Fruit fly (Drosophila melanogaster) whole organism, wandering third instar larva: ENCODE data around the gene Mur2B.

Source experiments
- Abd-B ChIP-seq: fragments of >200 bp; optimal IDR thresholded peaks from 2 replicates; lab custom pipeline; 2017; ENCODE audit warnings: missing biosample characterization, missing genetic modification characterization
- CG32264 ChIP-seq: fragments of 200-800 bp; sonication (Bioruptor generic); optimal IDR thresholded peaks from 2 replicates; lab custom pipeline; 2016; ENCODE audit warnings: missing biosample characterization, missing genetic modification characterization
- CG9705 ChIP-seq: fragments of 200-800 bp; sonication (Bioruptor generic); optimal IDR thresholded peaks from 2 replicates; lab custom pipeline; 2018; ENCODE audit warnings: missing biosample characterization, mild to moderate bottlenecking, missing genetic modification characterization
- CrebA ChIP-seq: fragments of 200-800 bp; sonication (Bioruptor generic); optimal IDR thresholded peaks from 2 replicates; lab custom pipeline; 2016; ENCODE audit warnings: missing biosample characterization, mild to moderate bottlenecking, missing genetic modification characterization, borderline replicate concordance
- Dfd ChIP-seq: fragments of >200 bp; optimal IDR thresholded peaks from 2 replicates; lab custom pipeline; 2017; ENCODE audit warnings: missing biosample characterization, missing genetic modification characterization
- Dif ChIP-seq: fragments of 200-275, 200-300 bp; sonication (Bioruptor generic); optimal IDR thresholded peaks from 2 replicates; lab custom pipeline; 2018; ENCODE audit warnings: missing biosample characterization, missing genetic modification characterization; ENCODE audit not compliant: partially characterized antibody
- GATAd ChIP-seq: sonication (Bioruptor generic); optimal IDR thresholded peaks from 2 replicates; lab custom pipeline; 2016; ENCODE audit warnings: missing biosample characterization, missing genetic modification characterization
- HLH106 ChIP-seq: fragments of 200-800 bp; optimal IDR thresholded peaks from 3 replicates; lab custom pipeline; 2019; ENCODE audit warnings: missing biosample characterization, mild to moderate bottlenecking, missing genetic modification characterization, moderate library complexity
- Hnf4 ChIP-seq: fragments of 200-800 bp; sonication (Bioruptor generic); optimal IDR thresholded peaks from 2 replicates; lab custom pipeline; 2016; ENCODE audit warnings: missing biosample characterization, mild to moderate bottlenecking, missing genetic modification characterization
- Hr78 ChIP-seq: fragments of >200 bp; optimal IDR thresholded peaks from 2 replicates; lab custom pipeline; 2017; ENCODE audit warnings: missing biosample characterization, missing genetic modification characterization
- Hr83 ChIP-seq: fragments of 200-300 bp; sonication (Bioruptor generic); optimal IDR thresholded peaks from 2 replicates; lab custom pipeline; 2016; ENCODE audit warnings: missing biosample characterization, mild to moderate bottlenecking, missing genetic modification characterization, moderate library complexity; ENCODE audit not compliant: poor library complexity, severe bottlenecking
- Jra ChIP-seq: sonication (Bioruptor generic); optimal IDR thresholded peaks from 2 replicates; lab custom pipeline; 2016; ENCODE audit warnings: missing biosample characterization, missing genetic modification characterization
- Mio ChIP-seq: sonication (Bioruptor generic); optimal IDR thresholded peaks from 2 replicates; lab custom pipeline; 2016; ENCODE audit warnings: missing biosample characterization, missing genetic modification characterization
- Myc ChIP-seq: fragments of >200 bp; optimal IDR thresholded peaks from 2 replicates; lab custom pipeline; 2017
- N ChIP-seq: fragments of >200 bp; optimal IDR thresholded peaks from 2 replicates; lab custom pipeline; 2018; ENCODE audit warnings: missing biosample characterization, missing external identifiers, missing genetic modification characterization
- OdsH ChIP-seq: fragments of 200-800 bp; sonication (Bioruptor generic); optimal IDR thresholded peaks from 2 replicates; lab custom pipeline; 2016; ENCODE audit warnings: missing biosample characterization, mild to moderate bottlenecking, missing genetic modification characterization
- Rel ChIP-seq, 2 experiments: fragments of 200-800 bp; sonication (Bioruptor generic) in 1 of 2; optimal IDR thresholded peaks; 2 replicates in 1 of 2; 3 replicates in 1 of 2; lab custom pipeline; 2016 to 2019; ENCODE audit warnings: mild to moderate bottlenecking in 2 of 2, missing biosample characterization in 2 of 2, missing genetic modification characterization in 2 of 2, moderate library complexity in 1 of 2
- Sp1 ChIP-seq: fragments of 200-800 bp; sonication (Bioruptor generic); optimal IDR thresholded peaks from 3 replicates; lab custom pipeline; 2019; ENCODE audit warnings: missing biosample characterization, mild to moderate bottlenecking, missing genetic modification characterization, moderate library complexity
- Vsx2 ChIP-seq: fragments of 200-300, 225-300 bp; sonication (Bioruptor generic); optimal IDR thresholded peaks from 2 replicates; lab custom pipeline; 2018; ENCODE audit warnings: missing biosample characterization, missing genetic modification characterization; ENCODE audit not compliant: partially characterized antibody
- br ChIP-seq: fragments of 200-800 bp; sonication (Bioruptor generic); optimal IDR thresholded peaks from 2 replicates; lab custom pipeline; 2016; ENCODE audit warnings: missing biosample characterization, missing genetic modification characterization
- dl ChIP-seq, 2 experiments: fragments of 175-275, 200-275 bp in 1 of 2; fragments of 200-275 bp in 1 of 2; sonication (Bioruptor generic); optimal IDR thresholded peaks; lab custom pipeline; 2018; ENCODE audit warnings: mild to moderate bottlenecking in 2 of 2, missing biosample characterization in 2 of 2, missing genetic modification characterization in 2 of 2, moderate library complexity in 2 of 2; ENCODE audit not compliant: partially characterized antibody in 2 of 2, insufficient read depth in 1 of 2
- dmrt93B ChIP-seq: fragments of 200-800 bp; sonication (Bioruptor generic); optimal IDR thresholded peaks from 2 replicates; lab custom pipeline; 2018; ENCODE audit warnings: missing biosample characterization, mild to moderate bottlenecking, missing genetic modification characterization
- dsf ChIP-seq: sonication (Bioruptor generic); optimal IDR thresholded peaks from 2 replicates; lab custom pipeline; 2016; ENCODE audit warnings: missing biosample characterization, missing genetic modification characterization, borderline replicate concordance
- ey ChIP-seq: fragments of 200-800 bp; sonication (Bioruptor generic); optimal IDR thresholded peaks from 2 replicates; lab custom pipeline; 2016; ENCODE audit warnings: missing biosample characterization, missing genetic modification characterization
- foxo ChIP-seq, 2 experiments: fragments of 200-800 bp; sonication (Bioruptor generic); optimal IDR thresholded peaks; 2 replicates in 1 of 2; 3 replicates in 1 of 2; lab custom pipeline; 2016 to 2017; ENCODE audit warnings: missing biosample characterization in 2 of 2, missing genetic modification characterization in 2 of 2
- fru ChIP-seq: fragments of 200-800 bp; sonication (Bioruptor generic); optimal IDR thresholded peaks from 3 replicates; lab custom pipeline; 2016; ENCODE audit warnings: missing biosample characterization, mild to moderate bottlenecking, missing genetic modification characterization
- h ChIP-seq: fragments of 200-800 bp; sonication (Bioruptor generic); optimal IDR thresholded peaks from 3 replicates; lab custom pipeline; 2016; ENCODE audit warnings: missing biosample characterization, mild to moderate bottlenecking, missing genetic modification characterization
- lola ChIP-seq: fragments of >200 bp; optimal IDR thresholded peaks from 2 replicates; lab custom pipeline; 2017; ENCODE audit warnings: missing biosample characterization, missing genetic modification characterization
- pan ChIP-seq: fragments of >200 bp; optimal IDR thresholded peaks from 2 replicates; lab custom pipeline; 2017
- psq ChIP-seq: fragments of 200-800 bp; sonication (Bioruptor generic); optimal IDR thresholded peaks from 3 replicates; lab custom pipeline; 2017; ENCODE audit warnings: missing biosample characterization, mild to moderate bottlenecking, missing genetic modification characterization, moderate library complexity
- rgr ChIP-seq: fragments of 200-800 bp; sonication (Bioruptor generic); optimal IDR thresholded peaks from 3 replicates; lab custom pipeline; 2016; ENCODE audit warnings: missing biosample characterization, mild to moderate bottlenecking, missing genetic modification characterization
- sv ChIP-seq: fragments of 200-800 bp; sonication (Bioruptor generic); optimal IDR thresholded peaks from 3 replicates; lab custom pipeline; 2016; ENCODE audit warnings: missing biosample characterization, missing genetic modification characterization
- tai ChIP-seq: sonication (Bioruptor generic); optimal IDR thresholded peaks from 2 replicates; lab custom pipeline; 2016; ENCODE audit warnings: missing biosample characterization, missing genetic modification characterization
- usp ChIP-seq: fragments of >200 bp; optimal IDR thresholded peaks from 2 replicates; lab custom pipeline; 2017; ENCODE audit warnings: missing biosample characterization, missing genetic modification characterization
- woc ChIP-seq: sonication (Bioruptor generic); optimal IDR thresholded peaks from 2 replicates; lab custom pipeline; 2016; ENCODE audit warnings: missing biosample characterization, mild to moderate bottlenecking, missing genetic modification characterization

Mur2B gene

dm6 chrX:1512753-1513226, 155.8 kb downstream of the Mur2B start, which contains the start of gene CG14795:
TSS of gene CG14795 (minus strand) at chrX:1512803.
- TF ChIP-seq dmrt93B (GFP tag; lab: Kevin White, UChicago) (no peak), fru (GFP tag; lab: Kevin White, UChicago) (no peak), rgr (GFP tag; lab: Kevin White, UChicago) (peak; percentile 0), foxo (GFP tag; optimal IDR thresholded peaks at IDR 0.05; lab: Kevin White, UChicago) (no peak), N (no peak), tai (GFP tag; lab: Kevin White, UChicago) (no peak), lola (GFP tag; lab: Kevin White, UChicago) (no peak), sv (no peak), Myc (lab: Kevin White, UChicago) (peak; percentile 63), psq (GFP tag; lab: Kevin White, UChicago) (no peak), br (GFP tag; lab: Kevin White, UChicago) (no peak), Abd-B (no peak), CrebA (GFP tag; lab: Kevin White, UChicago) (no peak), Hr78 (GFP tag; lab: Kevin White, UChicago) (no peak), Rel (GFP tag; optimal IDR thresholded peaks at IDR 0.05; lab: Kevin White, UChicago) (no peak), Rel (tag; optimal IDR thresholded peaks at IDR 0.05; lab: Kevin White, UChicago) (peak; percentile 12), Mio (GFP tag; lab: Kevin White, UChicago) (no peak), Dfd (GFP tag; lab: Kevin White, UChicago) (no peak), Vsx2 (GFP tag; lab: Kevin White, UChicago) (peak; percentile 98), dsf (GFP tag; lab: Kevin White, UChicago) (no peak), ey (GFP tag; lab: Kevin White, UChicago) (no peak), HLH106 (peak; percentile 22), Dif (GFP tag; lab: Kevin White, UChicago) (peak; percentile 93), OdsH (GFP tag; lab: Kevin White, UChicago) (no peak), woc (GFP tag; lab: Kevin White, UChicago) (no peak), Sp1 (GFP tag; lab: Kevin White, UChicago) (peak; percentile 4), CG9705 (GFP tag; lab: Kevin White, UChicago) (no peak), dl (GFP tag; optimal IDR thresholded peaks at IDR 0.05; lab: Kevin White, UChicago; ENCODE audit: insufficient read depth in 1 of 2, partially characterized antibody in 2 of 2) (peak; percentile 32 to 76), Hnf4 (GFP tag; lab: Kevin White, UChicago) (no peak), h (GFP tag; lab: Kevin White, UChicago) (peak; percentile 21), GATAd (GFP tag; lab: Kevin White, UChicago) (no peak), Jra (GFP tag; lab: Kevin White, UChicago) (no peak), pan (lab: Kevin White, UChicago) (no peak), CG32264 (GFP tag; lab: Kevin White, UChicago) (no peak), usp (GFP tag; lab: Kevin White, UChicago) (no peak)

dm6 chrX:1508241-1508823, 160.3 kb downstream of the Mur2B start:
- TF ChIP-seq Hnf4 (GFP tag; lab: Kevin White, UChicago) (no peak), pan (lab: Kevin White, UChicago) (no peak), Sp1 (GFP tag; lab: Kevin White, UChicago) (no peak), ey (GFP tag; lab: Kevin White, UChicago) (no peak), usp (GFP tag; lab: Kevin White, UChicago) (no peak), Hr83 (GFP tag; lab: Kevin White, UChicago) (no peak), CG9705 (GFP tag; lab: Kevin White, UChicago) (no peak), dl (GFP tag; optimal IDR thresholded peaks at IDR 0.05; lab: Kevin White, UChicago; ENCODE audit: insufficient read depth in 1 of 2, partially characterized antibody in 2 of 2) (no peak), CrebA (GFP tag; lab: Kevin White, UChicago) (no peak), Dfd (GFP tag; lab: Kevin White, UChicago) (no peak), Mio (GFP tag; lab: Kevin White, UChicago) (no peak), Vsx2 (GFP tag; lab: Kevin White, UChicago) (no peak), woc (GFP tag; lab: Kevin White, UChicago) (no peak), sv (no peak), br (GFP tag; lab: Kevin White, UChicago) (no peak), Dif (GFP tag; lab: Kevin White, UChicago) (no peak)
- TF ChIP-seq, all 38 proteins: peak for 0
